Worm (Caenorhabditis elegans) whole organism, L3 larva: ENCODE measurements around the gene K10B4.1.
A peak's percentile ranks its signal among the peaks of the same experiment; 100 is the strongest.

ENCODE experiments used
- R02D3.7 ChIP-seq: fragments of 150-350 bp; optimal IDR thresholded peaks from 2 replicates; lab custom pipeline; 2014; ENCODE audit warnings: missing biosample characterization, missing genetic modification characterization
- ZK546.5 ChIP-seq: sonication (generic microtip); optimal IDR thresholded peaks from 2 replicates; lab custom pipeline; 2017; ENCODE audit warnings: missing biosample characterization, missing genetic modification characterization
- aly-2 ChIP-seq: fragments of 150-350 bp; optimal IDR thresholded peaks from 2 replicates; lab custom pipeline; 2014; ENCODE audit warnings: missing biosample characterization, missing genetic modification characterization
- ceh-16 ChIP-seq: sonication (generic microtip); optimal IDR thresholded peaks from 2 replicates; lab custom pipeline; 2017; ENCODE audit warnings: missing biosample characterization, missing genetic modification characterization
- ceh-28 ChIP-seq: fragments of 150-350 bp; optimal IDR thresholded peaks from 2 replicates; lab custom pipeline; 2014; ENCODE audit warnings: missing biosample characterization, missing genetic modification reagents, missing genetic modification characterization
- ceh-82 ChIP-seq: fragments of 150-350 bp; optimal IDR thresholded peaks from 2 replicates; lab custom pipeline; 2014; ENCODE audit warnings: missing biosample characterization, missing genetic modification characterization
- egl-27 ChIP-seq: sonication (generic microtip); optimal IDR thresholded peaks from 4 replicates; lab custom pipeline; 2017; ENCODE audit warnings: missing biosample characterization, missing genetic modification reagents, missing genetic modification characterization
- egl-5 ChIP-seq: fragments of 150-350 bp; optimal IDR thresholded peaks from 2 replicates; lab custom pipeline; 2017; ENCODE audit warnings: missing biosample characterization, missing genetic modification reagents, missing genetic modification characterization, inconsistent platforms
- elt-1 ChIP-seq: fragments of 150-350 bp; optimal IDR thresholded peaks from 2 replicates; lab custom pipeline; 2014; ENCODE audit warnings: missing biosample characterization, missing genetic modification characterization
- elt-2 ChIP-seq: sonication (generic microtip); optimal IDR thresholded peaks from 2 replicates; lab custom pipeline; 2016; ENCODE audit warnings: missing genetic modification reagents, mild to moderate bottlenecking, missing genetic modification characterization, missing compliant biosample characterization
- eor-1 ChIP-seq, 2 experiments: fragments of 150-350 bp; optimal IDR thresholded peaks; 2 replicates each; lab custom pipeline; 2014 to 2018; ENCODE audit warnings: missing biosample characterization in 2 of 2, missing genetic modification characterization in 2 of 2
- fkh-10 ChIP-seq: sonication (generic microtip); optimal IDR thresholded peaks from 2 replicates; lab custom pipeline; 2017; ENCODE audit warnings: missing biosample characterization, missing genetic modification reagents, missing genetic modification characterization
- fkh-2 ChIP-seq: fragments of 150-350 bp; optimal IDR thresholded peaks from 2 replicates; lab custom pipeline; 2014; ENCODE audit warnings: missing biosample characterization, missing genetic modification reagents, missing genetic modification characterization
- hmg-11 ChIP-seq: sonication (generic microtip); optimal IDR thresholded peaks from 2 replicates; lab custom pipeline; 2016; ENCODE audit warnings: missing genetic modification characterization, missing compliant biosample characterization
- lin-15B ChIP-seq: fragments of 150-350 bp; optimal IDR thresholded peaks from 2 replicates; lab custom pipeline; 2014; ENCODE audit warnings: missing biosample characterization, missing genetic modification characterization
- lin-39 ChIP-seq: fragments of 150-350 bp; optimal IDR thresholded peaks from 2 replicates; lab custom pipeline; 2018; ENCODE audit warnings: missing biosample characterization, missing genetic modification reagents, missing genetic modification characterization
- lsy-12 ChIP-seq: sonication (generic microtip); optimal IDR thresholded peaks from 2 replicates; lab custom pipeline; 2016; ENCODE audit warnings: mild to moderate bottlenecking, missing genetic modification characterization, missing compliant biosample characterization
- mdl-1 ChIP-seq: fragments of 150-350 bp; optimal IDR thresholded peaks from 2 replicates; lab custom pipeline; 2014; ENCODE audit warnings: missing biosample characterization, missing genetic modification characterization
- mml-1 ChIP-seq: fragments of 150-350 bp; sonication (generic microtip); optimal IDR thresholded peaks from 3 replicates; lab custom pipeline; 2014; ENCODE audit warnings: missing biosample characterization, missing genetic modification characterization
- nfya-1 ChIP-seq: sonication (generic microtip); optimal IDR thresholded peaks from 2 replicates; lab custom pipeline; 2017; ENCODE audit warnings: missing genetic modification characterization, mild to moderate bottlenecking, missing compliant biosample characterization, antibody characterized with exemption, moderate library complexity; ENCODE audit not compliant: insufficient read depth
- nhr-11 ChIP-seq: fragments of 150-350 bp; optimal IDR thresholded peaks from 2 replicates; lab custom pipeline; 2014; ENCODE audit warnings: missing biosample characterization, missing genetic modification characterization
- nhr-23 ChIP-seq: fragments of 150-350 bp; optimal IDR thresholded peaks from 2 replicates; lab custom pipeline; 2014; ENCODE audit warnings: missing biosample characterization, missing genetic modification reagents, missing genetic modification characterization
- nhr-237 ChIP-seq: fragments of 150-350 bp; optimal IDR thresholded peaks from 2 replicates; lab custom pipeline; 2014; ENCODE audit warnings: missing biosample characterization, missing genetic modification characterization
- nhr-25 ChIP-seq: sonication (generic microtip); optimal IDR thresholded peaks from 2 replicates; lab custom pipeline; 2017; ENCODE audit warnings: missing biosample characterization, missing genetic modification characterization
- nhr-28 ChIP-seq: fragments of 150-350 bp; optimal IDR thresholded peaks from 2 replicates; lab custom pipeline; 2014; ENCODE audit warnings: missing biosample characterization, missing genetic modification characterization
- nhr-43 ChIP-seq: sonication (generic microtip); optimal IDR thresholded peaks from 2 replicates; lab custom pipeline; 2016; ENCODE audit warnings: mild to moderate bottlenecking, missing genetic modification characterization, missing compliant biosample characterization; ENCODE audit not compliant: poor library complexity, severe bottlenecking
- nhr-67 ChIP-seq: fragments of 150-350 bp; optimal IDR thresholded peaks from 2 replicates; lab custom pipeline; 2014; ENCODE audit warnings: missing biosample characterization, missing genetic modification characterization
- nhr-76 ChIP-seq: fragments of 150-350 bp; sonication (generic microtip); optimal IDR thresholded peaks from 5 replicates; lab custom pipeline; 2014; ENCODE audit warnings: missing biosample characterization, missing genetic modification characterization
- nhr-77 ChIP-seq: fragments of 150-350 bp; optimal IDR thresholded peaks from 2 replicates; lab custom pipeline; 2014; ENCODE audit warnings: missing biosample characterization, missing genetic modification characterization
- pha-4 ChIP-seq: fragments of 150-350 bp; optimal IDR thresholded peaks from 2 replicates; lab custom pipeline; 2014; ENCODE audit warnings: missing biosample characterization, missing genetic modification reagents, missing genetic modification characterization
- pqm-1 ChIP-seq: fragments of 150-350 bp; optimal IDR thresholded peaks from 2 replicates; lab custom pipeline; 2017; ENCODE audit warnings: missing biosample characterization, missing genetic modification characterization, inconsistent platforms
- sea-2 ChIP-seq: fragments of 150-350 bp; sonication (generic microtip); optimal IDR thresholded peaks from 4 replicates; lab custom pipeline; 2014; ENCODE audit warnings: missing biosample characterization, missing genetic modification reagents, missing genetic modification characterization
- skn-1 ChIP-seq: fragments of 150-350 bp; optimal IDR thresholded peaks from 2 replicates; lab custom pipeline; 2014; ENCODE audit warnings: missing biosample characterization, missing genetic modification characterization
- snpc-4 ChIP-seq: fragments of 150-350 bp; optimal IDR thresholded peaks from 2 replicates; lab custom pipeline; 2014; ENCODE audit warnings: missing biosample characterization, missing genetic modification characterization
- tbx-2 ChIP-seq: sonication (generic microtip); optimal IDR thresholded peaks from 2 replicates; lab custom pipeline; 2016; ENCODE audit warnings: mild to moderate bottlenecking, missing genetic modification characterization, missing compliant biosample characterization
- unc-39 ChIP-seq: sonication (generic microtip); optimal IDR thresholded peaks from 4 replicates; lab custom pipeline; 2017; ENCODE audit warnings: missing biosample characterization, missing genetic modification characterization
- unc-62 ChIP-seq: fragments of 150-350 bp; sonication (generic microtip); optimal IDR thresholded peaks from 4 replicates; lab custom pipeline; 2014; ENCODE audit warnings: missing biosample characterization, missing genetic modification reagents, missing genetic modification characterization
- zag-1 ChIP-seq: fragments of 150-350 bp; optimal IDR thresholded peaks from 2 replicates; lab custom pipeline; 2014; ENCODE audit warnings: missing biosample characterization, missing genetic modification characterization
- ztf-11 ChIP-seq: fragments of 150-350 bp; optimal IDR thresholded peaks from 2 replicates; lab custom pipeline; 2014; ENCODE audit warnings: missing biosample characterization, missing genetic modification characterization
- ztf-4 ChIP-seq: fragments of 150-350 bp; optimal IDR thresholded peaks from 2 replicates; lab custom pipeline; 2014; ENCODE audit warnings: missing biosample characterization, missing genetic modification characterization

Gene K10B4.1

ce11 chrII:135166-135565, at the start of gene K10B4.1:
K10B4.1 (plus strand) TSS chrII:135466.
- no peak for TF ChIP-seq unc-62 (GFP tag; lab: Kevin White, UChicago)

DNA sequence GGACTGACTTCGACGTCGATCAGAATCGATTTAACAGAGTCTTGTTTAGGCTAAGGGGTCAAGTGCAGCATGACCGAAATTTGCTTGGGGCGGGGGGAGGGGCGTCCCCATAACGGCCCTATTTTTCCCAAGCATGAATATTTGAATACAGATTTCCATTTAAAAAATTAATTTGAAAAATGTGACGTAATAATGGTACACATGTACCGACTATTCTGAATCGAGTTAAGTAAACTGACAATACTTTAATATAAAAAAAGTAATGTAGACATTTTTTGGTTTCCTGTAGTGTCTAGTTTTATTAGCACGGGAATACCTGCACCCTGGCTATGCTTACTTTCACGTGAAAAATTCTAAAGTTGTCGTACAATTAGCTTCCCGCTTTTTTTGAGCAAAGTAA, 48.5 kb upstream of the K10B4.1 start:
- no peak for TF ChIP-seq mdl-1 (tag; lab: Kevin White, UChicago)
- TF ChIP-seq egl-5 (tag; lab: Kevin White, UChicago) = no peak
- no peak for TF ChIP-seq ZK546.5 (tag; lab: Kevin White, UChicago)
- no peak for TF ChIP-seq ztf-11
- TF ChIP-seq fkh-10 (GFP tag; lab: Kevin White, UChicago) = no peak
- no peak for TF ChIP-seq lin-39
- TF ChIP-seq unc-39 = no peak
- no peak for TF ChIP-seq snpc-4 (tag; lab: Kevin White, UChicago)
- TF ChIP-seq pha-4 = no peak
- TF ChIP-seq ztf-4 (tag; lab: Kevin White, UChicago) = no peak
- TF ChIP-seq eor-1 (tag; optimal IDR thresholded peaks at IDR 0.05; lab: Kevin White, UChicago) = no peak
- no peak for TF ChIP-seq pqm-1 (tag; lab: Kevin White, UChicago)
- no peak for TF ChIP-seq nhr-43

- no peak for TF ChIP-seq ceh-82 (tag; lab: Kevin White, UChicago)
These were observed 47.3 kb upstream of the K10B4.1 start for ce11 chrII:87937-88336.

- no peak for TF ChIP-seq unc-39
- TF ChIP-seq ceh-28 = no peak
- no peak for TF ChIP-seq egl-27 (tag; lab: Kevin White, UChicago)
- no peak for TF ChIP-seq nhr-25
- TF ChIP-seq elt-1 = no peak
These were observed 43.8 kb upstream of the K10B4.1 start, which contains the start of gene mcat-1 for ce11 chrII:91419-91818. mcat-1 (minus strand) TSS chrII:91519.

- TF ChIP-seq skn-1 (tag; lab: Kevin White, UChicago) = no peak
- no peak for TF ChIP-seq unc-62 (GFP tag; lab: Kevin White, UChicago)
- TF ChIP-seq mml-1 (tag; lab: Kevin White, UChicago) = no peak
- no peak for TF ChIP-seq lsy-12
- TF ChIP-seq fkh-2 = no peak
- TF ChIP-seq sea-2 = no peak
- no peak for TF ChIP-seq zag-1 (tag; lab: Kevin White, UChicago)
- no peak for TF ChIP-seq nhr-25
- no peak for TF ChIP-seq ceh-28
- no peak for TF ChIP-seq mdl-1 (tag; lab: Kevin White, UChicago)
- no peak for TF ChIP-seq ceh-82 (tag; lab: Kevin White, UChicago)
- TF ChIP-seq nhr-23 = no peak
- no peak for TF ChIP-seq nhr-43
- no peak for TF ChIP-seq tbx-2
- no peak for TF ChIP-seq nhr-28 (tag; lab: Kevin White, UChicago)
- no peak for TF ChIP-seq ceh-16 (tag; lab: Kevin White, UChicago)
- TF ChIP-seq elt-1 = no peak
- TF ChIP-seq aly-2 = no peak
These were observed 40.1 kb upstream of the K10B4.1 start, which contains the start of gene C50D2.7 for ce11 chrII:95177-95576. C50D2.7 (minus strand) TSS chrII:95277.

ce11 chrII:97992-98763, 37.1 kb upstream of the K10B4.1 start, which contains the start of the genes luc-7L3 and sftb-6:
luc-7L3 (minus strand) TSS chrII:98027.
sftb-6 (plus strand) TSS chrII:98404.
- no peak for TF ChIP-seq ztf-11
- no peak for TF ChIP-seq nhr-76 (tag; lab: Kevin White, UChicago)
- peak; percentile 73 for TF ChIP-seq lin-15B (tag; lab: Kevin White, UChicago)
- TF ChIP-seq egl-27 (tag; lab: Kevin White, UChicago) = no peak
- no peak for TF ChIP-seq nhr-77 (tag; lab: Kevin White, UChicago)
- no peak for TF ChIP-seq nhr-237 (tag; lab: Kevin White, UChicago)
- peak; percentile 66 for TF ChIP-seq pha-4
- TF ChIP-seq nhr-28 (tag; lab: Kevin White, UChicago) = no peak
- no peak for TF ChIP-seq zag-1 (tag; lab: Kevin White, UChicago)
- no peak for TF ChIP-seq ZK546.5 (tag; lab: Kevin White, UChicago)
- no peak for TF ChIP-seq ceh-16 (tag; lab: Kevin White, UChicago)
- no peak for TF ChIP-seq fkh-2
- no peak for TF ChIP-seq ztf-4 (tag; lab: Kevin White, UChicago)
- TF ChIP-seq elt-2 (tag; lab: Kevin White, UChicago) = peak; percentile 30
- TF ChIP-seq R02D3.7 = peak; percentile 95
- no peak for TF ChIP-seq elt-1
- TF ChIP-seq nhr-67 (tag; lab: Kevin White, UChicago) = no peak
- no peak for TF ChIP-seq unc-62 (GFP tag; lab: Kevin White, UChicago)
- TF ChIP-seq nhr-11 (tag; lab: Kevin White, UChicago) = no peak
- TF ChIP-seq fkh-10 (GFP tag; lab: Kevin White, UChicago) = no peak
- TF ChIP-seq eor-1 (tag; optimal IDR thresholded peaks at IDR 0.05; lab: Kevin White, UChicago) = no peak
- TF ChIP-seq snpc-4 (tag; lab: Kevin White, UChicago) = peak; percentile 28
- TF ChIP-seq hmg-11 (tag; lab: Kevin White, UChicago) = peak; percentile 70
- TF ChIP-seq lsy-12 = no peak
- no peak for TF ChIP-seq nhr-43
- peak; percentile 45 for TF ChIP-seq nhr-23
- peak; percentile 37 for TF ChIP-seq skn-1 (tag; lab: Kevin White, UChicago)
- TF ChIP-seq nfya-1 (tag; lab: Kevin White, UChicago) = peak; percentile 43
- no peak for TF ChIP-seq sea-2
- no peak for TF ChIP-seq nhr-25
- no peak for TF ChIP-seq unc-39
